Fruit fly (Drosophila melanogaster) whole organism, adult: ENCODE measurements around the gene Larp7.

Experiments
- CG11617 ChIP-seq: fragments of 200-800 bp; sonication (Bioruptor generic); optimal IDR thresholded peaks from 2 replicates; lab custom pipeline; 2017; ENCODE audit warnings: mild to moderate bottlenecking, missing biosample characterization, missing genetic modification reagents, missing genetic modification characterization
- CG12768 ChIP-seq: fragments of 200-800 bp; sonication (Bioruptor generic); optimal IDR thresholded peaks from 2 replicates; lab custom pipeline; 2017; ENCODE audit warnings: missing biosample characterization, missing genetic modification characterization, mild to moderate bottlenecking, moderate library complexity, missing genetic modification reagents
- CG14711 ChIP-seq: fragments of 200-800 bp; sonication (Bioruptor generic); optimal IDR thresholded peaks from 2 replicates; lab custom pipeline; 2018; ENCODE audit warnings: missing biosample characterization, mild to moderate bottlenecking, missing genetic modification characterization, moderate library complexity
- CG1620 ChIP-seq: fragments of 200-800 bp; sonication (Bioruptor generic); optimal IDR thresholded peaks from 2 replicates; lab custom pipeline; 2016; ENCODE audit warnings: missing biosample characterization, missing genetic modification characterization
- CG33017 ChIP-seq: fragments of 200-800 bp; sonication (Bioruptor generic); optimal IDR thresholded peaks from 2 replicates; lab custom pipeline; 2018; ENCODE audit warnings: missing biosample characterization, mild to moderate bottlenecking, missing genetic modification characterization, moderate library complexity
- CG5204 ChIP-seq: fragments of 200-800 bp; sonication (Bioruptor generic); optimal IDR thresholded peaks from 2 replicates; lab custom pipeline; 2016; ENCODE audit warnings: missing biosample characterization, missing genetic modification characterization
- CG7045 ChIP-seq: fragments of 200-800 bp; sonication (Bioruptor generic); optimal IDR thresholded peaks from 2 replicates; lab custom pipeline; 2017; ENCODE audit warnings: missing biosample characterization, mild to moderate bottlenecking, missing genetic modification characterization
- CG7101 ChIP-seq: fragments of 200-800 bp; sonication (Bioruptor generic); optimal IDR thresholded peaks from 2 replicates; lab custom pipeline; 2018; ENCODE audit warnings: missing biosample characterization, mild to moderate bottlenecking, missing genetic modification characterization, moderate library complexity
- Clk ChIP-seq: fragments of 200-800 bp; sonication (Bioruptor generic); optimal IDR thresholded peaks from 2 replicates; lab custom pipeline; 2017; ENCODE audit warnings: missing biosample characterization, missing genetic modification characterization
- Crg-1 ChIP-seq: fragments of 200-800 bp; sonication (Bioruptor generic); optimal IDR thresholded peaks from 2 replicates; lab custom pipeline; 2016; ENCODE audit warnings: missing biosample characterization, missing genetic modification characterization
- Hr96 ChIP-seq: fragments of 200-800 bp; sonication (Bioruptor generic); optimal IDR thresholded peaks from 2 replicates; lab custom pipeline; 2016; ENCODE audit warnings: missing biosample characterization, missing genetic modification characterization
- Mnt ChIP-seq: fragments of 200-800 bp; sonication (Bioruptor generic); optimal IDR thresholded peaks from 2 replicates; lab custom pipeline; 2016; ENCODE audit warnings: missing biosample characterization, mild to moderate bottlenecking, missing genetic modification characterization
- bab1 ChIP-seq: fragments of 200-800 bp; sonication (Bioruptor generic); optimal IDR thresholded peaks from 3 replicates; lab custom pipeline; 2019; ENCODE audit warnings: missing biosample characterization, mild to moderate bottlenecking, missing genetic modification characterization, moderate library complexity
- cic ChIP-seq: fragments of 200-800 bp; sonication (Bioruptor generic); optimal IDR thresholded peaks from 2 replicates; lab custom pipeline; 2017; ENCODE audit warnings: missing biosample characterization, mild to moderate bottlenecking, missing genetic modification characterization, moderate library complexity
- cnc ChIP-seq, 2 experiments: fragments of >200 bp; optimal IDR thresholded peaks; 2 replicates each; lab custom pipeline; 2017
- kay ChIP-seq: fragments of 200-800 bp; sonication (Bioruptor generic); peaks from one replicate; lab custom pipeline; 2016; ENCODE audit warnings: missing biosample characterization, missing genetic modification characterization, borderline replicate concordance
- ovo ChIP-seq: fragments of 200-800 bp; sonication (Bioruptor generic); optimal IDR thresholded peaks from 2 replicates; lab custom pipeline; 2016; ENCODE audit warnings: missing biosample characterization, missing genetic modification characterization
- pad ChIP-seq: fragments of 200-800 bp; sonication (Bioruptor generic); optimal IDR thresholded peaks from 3 replicates; lab custom pipeline; 2017; ENCODE audit warnings: missing biosample characterization, missing genetic modification characterization, mild to moderate bottlenecking, moderate library complexity, missing genetic modification reagents
- tj ChIP-seq: fragments of 200-800 bp; sonication (Bioruptor generic); optimal IDR thresholded peaks from 3 replicates; lab custom pipeline; 2017; ENCODE audit warnings: missing biosample characterization, mild to moderate bottlenecking, missing genetic modification characterization, moderate library complexity
- toe ChIP-seq: fragments of 200-800 bp; sonication (Bioruptor generic); optimal IDR thresholded peaks from 2 replicates; lab custom pipeline; 2016; ENCODE audit warnings: missing biosample characterization, missing genetic modification characterization

The Larp7 gene

dm6 chrX:9243417-9243884, at the start of gene Larp7, which contains the start of gene mxc:
TSS of gene Larp7 (plus strand) at chrX:9243817.
TSS of gene mxc (minus strand) at chrX:9243467.
- TF ChIP-seq pad (GFP tag; lab: Kevin White, UChicago) (peak; percentile 60), CG11617 (peak; percentile 79), bab1 (peak; percentile 84), Clk (no peak), CG12768 (GFP tag; lab: Kevin White, UChicago) (no peak), CG5204 (GFP tag; lab: Kevin White, UChicago) (no peak), toe (GFP tag; lab: Kevin White, UChicago) (peak; percentile 80), CG7101 (tag; lab: Kevin White, UChicago) (peak; percentile 71), CG14711 (tag; lab: Kevin White, UChicago) (peak; percentile 90), tj (GFP tag; lab: Kevin White, UChicago) (peak; percentile 53), cic (GFP tag; lab: Kevin White, UChicago) (no peak), CG7045 (GFP tag; lab: Kevin White, UChicago) (peak; percentile 30), CG1620 (GFP tag; lab: Kevin White, UChicago) (peak; percentile 86), cnc (optimal IDR thresholded peaks at IDR 0.05; lab: Kevin White, UChicago) (no peak), ovo (peak; percentile 89), Hr96 (GFP tag; lab: Kevin White, UChicago) (peak; percentile 82), CG33017 (tag; lab: Kevin White, UChicago) (no peak), Crg-1 (GFP tag; lab: Kevin White, UChicago) (peak; percentile 84), kay (no peak), Mnt (GFP tag; lab: Kevin White, UChicago) (peak; percentile 67)

- TF ChIP-seq CG7045 (GFP tag; lab: Kevin White, UChicago) (no peak), CG5204 (GFP tag; lab: Kevin White, UChicago) (no peak), CG14711 (tag; lab: Kevin White, UChicago) (no peak), tj (GFP tag; lab: Kevin White, UChicago) (no peak), kay (no peak), toe (GFP tag; lab: Kevin White, UChicago) (no peak), pad (GFP tag; lab: Kevin White, UChicago) (no peak), Hr96 (GFP tag; lab: Kevin White, UChicago) (no peak), Clk (no peak), CG11617 (no peak), ovo (no peak), cic (GFP tag; lab: Kevin White, UChicago) (no peak), bab1 (no peak), CG12768 (GFP tag; lab: Kevin White, UChicago) (no peak), Crg-1 (GFP tag; lab: Kevin White, UChicago) (no peak), CG33017 (tag; lab: Kevin White, UChicago) (no peak)
Measured at dm6 chrX:9195311-9195710, 48.3 kb upstream of the Larp7 start.

- TF ChIP-seq CG14711 (tag; lab: Kevin White, UChicago) (peak; percentile 87), CG5204 (GFP tag; lab: Kevin White, UChicago) (peak; percentile 17), bab1 (peak; percentile 96), Crg-1 (GFP tag; lab: Kevin White, UChicago) (peak; percentile 67), CG7045 (GFP tag; lab: Kevin White, UChicago) (peak; percentile 10), Mnt (GFP tag; lab: Kevin White, UChicago) (peak; percentile 69), CG12768 (GFP tag; lab: Kevin White, UChicago) (peak; percentile 16), cnc (optimal IDR thresholded peaks at IDR 0.05; lab: Kevin White, UChicago) (no peak), kay (no peak), ovo (peak; percentile 60), CG7101 (tag; lab: Kevin White, UChicago) (peak; percentile 85), pad (GFP tag; lab: Kevin White, UChicago) (peak; percentile 58), CG1620 (GFP tag; lab: Kevin White, UChicago) (peak; percentile 87), CG11617 (peak; percentile 84), Clk (no peak), CG33017 (tag; lab: Kevin White, UChicago) (peak; percentile 56), Hr96 (GFP tag; lab: Kevin White, UChicago) (no peak), toe (GFP tag; lab: Kevin White, UChicago) (peak; percentile 32), tj (GFP tag; lab: Kevin White, UChicago) (peak; percentile 71), cic (GFP tag; lab: Kevin White, UChicago) (peak; percentile 1)
Measured at dm6 chrX:9196362-9196761, 47.3 kb upstream of the Larp7 start, which contains the start of gene CG12118. TSS of gene CG12118 (minus strand) at chrX:9196414.

- TF ChIP-seq kay (no peak), Mnt (GFP tag; lab: Kevin White, UChicago) (peak; percentile 58)
Measured at dm6 chrX:9200234-9200633, 43.4 kb upstream of the Larp7 start.

- TF ChIP-seq CG14711 (tag; lab: Kevin White, UChicago): no peak
- peak; percentile 84 for TF ChIP-seq Mnt (GFP tag; lab: Kevin White, UChicago)
- TF ChIP-seq ovo: no peak
Measured at dm6 chrX:9201080-9201479, 42.5 kb upstream of the Larp7 start.

dm6 chrX:9201866-9202681, 41.5 kb upstream of the Larp7 start:
- TF ChIP-seq CG33017 (tag; lab: Kevin White, UChicago) (peak; percentile 83), Hr96 (GFP tag; lab: Kevin White, UChicago) (peak; percentile 39), CG14711 (tag; lab: Kevin White, UChicago) (peak; percentile 88), Mnt (GFP tag; lab: Kevin White, UChicago) (peak; percentile 64), kay (no peak), CG1620 (GFP tag; lab: Kevin White, UChicago) (peak; percentile 65), Crg-1 (GFP tag; lab: Kevin White, UChicago) (peak; percentile 61), CG11617 (peak; percentile 91), cnc (optimal IDR thresholded peaks at IDR 0.05; lab: Kevin White, UChicago) (no peak), cic (GFP tag; lab: Kevin White, UChicago) (peak; percentile 71), CG5204 (GFP tag; lab: Kevin White, UChicago) (peak; percentile 35), bab1 (peak; percentile 62), ovo (peak; percentile 45), toe (GFP tag; lab: Kevin White, UChicago) (peak; percentile 22), pad (GFP tag; lab: Kevin White, UChicago) (peak; percentile 80), CG12768 (GFP tag; lab: Kevin White, UChicago) (peak; percentile 76), CG7045 (GFP tag; lab: Kevin White, UChicago) (peak; percentile 84), CG7101 (tag; lab: Kevin White, UChicago) (peak; percentile 95), Clk (peak; percentile 43), tj (GFP tag; lab: Kevin White, UChicago) (peak; percentile 80)
